Worm (Caenorhabditis elegans) whole organism, L3 larva: ENCODE results near the gene Y64G10A.10.

ENCODE experiments used
- ceh-16 ChIP-seq: sonication (generic microtip); optimal IDR thresholded peaks from 2 replicates; lab custom pipeline; 2017; ENCODE audit warnings: missing biosample characterization, missing genetic modification characterization
- elt-1 ChIP-seq: fragments of 150-350 bp; optimal IDR thresholded peaks from 2 replicates; lab custom pipeline; 2014; ENCODE audit warnings: missing biosample characterization, missing genetic modification characterization
- jun-1 ChIP-seq: fragments of 150-350 bp; optimal IDR thresholded peaks from 2 replicates; lab custom pipeline; 2014; ENCODE audit warnings: missing biosample characterization, missing genetic modification reagents, missing genetic modification characterization
- nhr-11 ChIP-seq: fragments of 150-350 bp; optimal IDR thresholded peaks from 2 replicates; lab custom pipeline; 2014; ENCODE audit warnings: missing biosample characterization, missing genetic modification characterization
- nhr-12 ChIP-seq: fragments of 150-350 bp; optimal IDR thresholded peaks from 2 replicates; lab custom pipeline; 2014; ENCODE audit warnings: missing biosample characterization, missing genetic modification characterization
- nhr-23 ChIP-seq: fragments of 150-350 bp; optimal IDR thresholded peaks from 2 replicates; lab custom pipeline; 2014; ENCODE audit warnings: missing biosample characterization, missing genetic modification reagents, missing genetic modification characterization
- zag-1 ChIP-seq: fragments of 150-350 bp; optimal IDR thresholded peaks from 2 replicates; lab custom pipeline; 2014; ENCODE audit warnings: missing biosample characterization, missing genetic modification characterization

- TF ChIP-seq jun-1 = no peak
- TF ChIP-seq nhr-23 (tag; lab: Kevin White, UChicago) = no peak
- TF ChIP-seq elt-1 (tag; lab: Kevin White, UChicago) = no peak
- no peak for TF ChIP-seq zag-1 (tag; lab: Kevin White, UChicago)
- no peak for TF ChIP-seq nhr-11
- no peak for TF ChIP-seq ceh-16 (tag; lab: Kevin White, UChicago)
- TF ChIP-seq nhr-12 (tag; lab: Kevin White, UChicago) = no peak
Observed at ce11 chrIV:14230799-14231198, 10.4 kb downstream of the Y64G10A.10 start, which contains the start of gene F02H6.6.
